Worm (Caenorhabditis elegans) whole organism, mixed stage, embryonic: ENCODE measurements around the gene him-10.

Experiments
- ces-1 ChIP-seq: fragments of 150-350 bp; optimal IDR thresholded peaks from 2 replicates; lab custom pipeline; 2014; ENCODE audit warnings: missing biosample characterization, missing genetic modification reagents, missing genetic modification characterization
- lin-32 ChIP-seq: fragments of 200-800 bp; sonication (Bioruptor generic); optimal IDR thresholded peaks from 2 replicates; lab custom pipeline; 2018; ENCODE audit warnings: mild to moderate bottlenecking, missing genetic modification characterization, missing compliant biosample characterization
- lsy-2 ChIP-seq: fragments of 150-350 bp; optimal IDR thresholded peaks from 2 replicates; lab custom pipeline; 2014; ENCODE audit warnings: missing biosample characterization, missing genetic modification characterization
- mab-5 ChIP-seq: fragments of 150-350 bp; optimal IDR thresholded peaks from 2 replicates; lab custom pipeline; 2014; ENCODE audit warnings: missing biosample characterization, missing genetic modification characterization

DNA sequence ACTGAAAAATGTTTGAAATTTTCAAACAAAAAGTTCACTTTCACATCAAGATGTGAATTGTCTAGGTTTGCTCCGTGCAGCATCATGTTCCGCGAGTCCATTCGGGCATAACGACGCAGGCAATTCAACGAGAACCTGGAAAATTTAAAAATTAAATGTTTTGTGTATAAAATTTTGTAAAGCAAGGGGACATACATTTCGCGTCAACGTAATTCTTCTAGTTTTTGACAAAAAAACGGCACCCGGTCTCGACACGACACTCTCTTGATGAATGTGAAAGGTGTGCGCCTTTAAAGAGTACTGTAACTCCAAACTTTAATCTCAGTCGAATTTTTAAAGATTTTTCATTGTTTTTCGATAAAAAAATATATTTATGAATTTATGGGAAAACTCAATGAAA is 31.0 kb downstream of the him-10 start, which contains the start of gene R12B2.6:
- TF ChIP-seq lsy-2 (tag; lab: Kevin White, UChicago) (no peak), mab-5 (tag; lab: Kevin White, UChicago) (no peak), ces-1 (GFP tag; lab: Kevin White, UChicago) (no peak), lin-32 (GFP tag; lab: Kevin White, UChicago) (no peak)
